Fruit fly (Drosophila melanogaster) whole organism, embryonic: ENCODE measurements around the gene lectin-33A.

Source experiments
- Bdp1 ChIP-seq: fragments of 200-800 bp; sonication (Bioruptor generic); optimal IDR thresholded peaks from 3 replicates; lab custom pipeline; 2016; ENCODE audit warnings: missing biosample characterization, missing genetic modification characterization
- Blimp-1 ChIP-seq: fragments of 200-800 bp; sonication (Bioruptor generic); optimal IDR thresholded peaks from 3 replicates; lab custom pipeline; 2018; ENCODE audit warnings: missing biosample characterization, missing genetic modification characterization, mild to moderate bottlenecking, moderate library complexity, missing genetic modification reagents
- BtbVII ChIP-seq: fragments of 200-800 bp; sonication (Bioruptor generic); optimal IDR thresholded peaks from 3 replicates; lab custom pipeline; 2017; ENCODE audit warnings: missing biosample characterization, mild to moderate bottlenecking, missing genetic modification characterization
- CG10147 ChIP-seq: fragments of 200-800 bp; sonication (Bioruptor generic); optimal IDR thresholded peaks from 2 replicates; lab custom pipeline; 2019; ENCODE audit warnings: missing biosample characterization, mild to moderate bottlenecking, missing genetic modification characterization, moderate library complexity
- CG10366 ChIP-seq: fragments of 200-800 bp; sonication (Bioruptor generic); IDR thresholded peaks from 2 replicates; pipeline ENCODE4 v1.3.6; 2022; ENCODE audit warnings: missing biosample characterization, missing genetic modification characterization
- CG11398 ChIP-seq: fragments of 200-800 bp; sonication (Bioruptor generic); optimal IDR thresholded peaks from 2 replicates; lab custom pipeline; 2016; ENCODE audit warnings: missing biosample characterization, missing genetic modification characterization
- CG12071 ChIP-seq: fragments of 200-800 bp; sonication (Bioruptor generic); optimal IDR thresholded peaks from 3 replicates; lab custom pipeline; 2018; ENCODE audit warnings: missing biosample characterization, mild to moderate bottlenecking, missing genetic modification characterization
- CG13296 ChIP-seq: fragments of 200-800 bp; sonication (Bioruptor generic); optimal IDR thresholded peaks from 3 replicates; lab custom pipeline; 2018; ENCODE audit warnings: missing biosample characterization, mild to moderate bottlenecking, missing genetic modification characterization
- CG13424 ChIP-seq: fragments of 200-800 bp; sonication (Bioruptor generic); optimal IDR thresholded peaks from 2 replicates; lab custom pipeline; 2019; ENCODE audit warnings: missing biosample characterization, mild to moderate bottlenecking, missing genetic modification characterization, moderate library complexity
- CG17186 ChIP-seq: fragments of 200-800 bp; sonication (Bioruptor generic); optimal IDR thresholded peaks from 3 replicates; lab custom pipeline; 2017; ENCODE audit warnings: missing biosample characterization, missing genetic modification reagents, missing genetic modification characterization
- CG1832 ChIP-seq: fragments of 200-800 bp; sonication (Bioruptor generic); optimal IDR thresholded peaks from 2 replicates; lab custom pipeline; 2017; ENCODE audit warnings: missing biosample characterization, mild to moderate bottlenecking, missing genetic modification characterization, inconsistent platforms
- CG30431 ChIP-seq: fragments of 200-800 bp; sonication (Bioruptor generic); optimal IDR thresholded peaks from 2 replicates; lab custom pipeline; 2017; ENCODE audit warnings: missing biosample characterization, missing genetic modification characterization
- CG33213 ChIP-seq: fragments of 200-800 bp; sonication (Bioruptor generic); optimal IDR thresholded peaks from 3 replicates; lab custom pipeline; 2016; ENCODE audit warnings: missing biosample characterization, missing genetic modification characterization
- CG6689 ChIP-seq: fragments of 200-800 bp; sonication (Bioruptor generic); IDR thresholded peaks from 2 replicates; pipeline ENCODE4 v1.3.6; 2022; ENCODE audit warnings: missing biosample characterization, missing genetic modification characterization
- CG9727 ChIP-seq: fragments of 200-800 bp; sonication (Bioruptor generic); optimal IDR thresholded peaks from 3 replicates; lab custom pipeline; 2017; ENCODE audit warnings: missing biosample characterization, mild to moderate bottlenecking, missing genetic modification characterization
- D19A ChIP-seq: fragments of 200-800 bp; optimal IDR thresholded peaks from 3 replicates; lab custom pipeline; 2019; ENCODE audit warnings: missing biosample characterization, mild to moderate bottlenecking, missing genetic modification characterization, moderate library complexity
- D19B ChIP-seq: fragments of 200-800 bp; sonication (Bioruptor generic); optimal IDR thresholded peaks from 2 replicates; lab custom pipeline; 2017; ENCODE audit warnings: missing biosample characterization, mild to moderate bottlenecking, missing genetic modification characterization
- Eip74EF ChIP-seq, 2 experiments: fragments of 200-800 bp in 1 of 2; fragments of >200 bp in 1 of 2; sonication (Bioruptor generic) in 1 of 2; optimal IDR thresholded peaks; 2 replicates each; lab custom pipeline; 2017 to 2019; ENCODE audit warnings: missing biosample characterization in 2 of 2, missing genetic modification characterization in 2 of 2, mild to moderate bottlenecking in 1 of 2, moderate library complexity in 1 of 2
- Ets65A ChIP-seq: fragments of 200-800 bp; sonication (Bioruptor generic); peaks from one replicate; lab custom pipeline; 2016; ENCODE audit warnings: missing biosample characterization, missing genetic modification characterization
- Fer1 ChIP-seq: fragments of 200-800 bp; sonication (Bioruptor generic); optimal IDR thresholded peaks from 2 replicates; lab custom pipeline; 2017; ENCODE audit warnings: missing biosample characterization, mild to moderate bottlenecking, missing genetic modification characterization
- GATAe ChIP-seq: fragments of 200-800 bp; sonication (Bioruptor generic); conservative IDR thresholded peaks from 2 replicates; pipeline ENCODE4 v1.3.6; 2022; ENCODE audit warnings: missing biosample characterization, missing genetic modification characterization
- H15 ChIP-seq: fragments of 200-800 bp; sonication (Bioruptor generic); IDR thresholded peaks from 3 replicates; pipeline ENCODE4 v1.3.6; 2022; ENCODE audit warnings: missing biosample characterization, missing genetic modification characterization
- Med ChIP-seq: fragments of 200-800 bp; sonication (Bioruptor generic); peaks from one replicate; lab custom pipeline; 2016; ENCODE audit warnings: missing biosample characterization, missing genetic modification characterization, mild to moderate bottlenecking, inconsistent platforms, moderate library complexity
- NfI ChIP-seq: fragments of 200-800 bp; sonication (Bioruptor generic); optimal IDR thresholded peaks from 3 replicates; lab custom pipeline; 2018; ENCODE audit warnings: missing biosample characterization, mild to moderate bottlenecking, missing genetic modification characterization, moderate library complexity
- TFAM ChIP-seq: fragments of 200-800 bp; sonication (Bioruptor generic); optimal IDR thresholded peaks from 2 replicates; lab custom pipeline; 2017; ENCODE audit warnings: missing biosample characterization, missing genetic modification characterization, inconsistent platforms
- ab ChIP-seq: fragments of 200-800 bp; sonication (Bioruptor generic); optimal IDR thresholded peaks from 2 replicates; lab custom pipeline; 2016; ENCODE audit warnings: missing biosample characterization, missing genetic modification characterization
- ash1 ChIP-seq: fragments of 200-800 bp; sonication (Bioruptor generic); optimal IDR thresholded peaks from 2 replicates; lab custom pipeline; 2018; ENCODE audit warnings: missing biosample characterization, mild to moderate bottlenecking, missing genetic modification characterization
- caup ChIP-seq: fragments of 200-800 bp; sonication (Bioruptor generic); optimal IDR thresholded peaks from 3 replicates; lab custom pipeline; 2017; ENCODE audit warnings: missing biosample characterization, mild to moderate bottlenecking, missing genetic modification characterization, moderate library complexity; ENCODE audit not compliant: severe bottlenecking
- cg ChIP-seq: fragments of 200-800 bp; sonication (Bioruptor generic); optimal IDR thresholded peaks from 3 replicates; lab custom pipeline; 2019; ENCODE audit warnings: missing biosample characterization, mild to moderate bottlenecking, missing genetic modification characterization, moderate library complexity
- dmrt11E ChIP-seq: fragments of 200-800 bp; sonication (Bioruptor generic); optimal IDR thresholded peaks from 3 replicates; lab custom pipeline; 2018; ENCODE audit warnings: missing biosample characterization, mild to moderate bottlenecking, missing genetic modification characterization, moderate library complexity
- gro ChIP-seq: fragments of 200-800 bp; sonication (Bioruptor generic); optimal IDR thresholded peaks from 2 replicates; lab custom pipeline; 2016; ENCODE audit warnings: missing biosample characterization, missing genetic modification characterization
- insv ChIP-seq, 2 experiments: fragments of 200-800 bp; sonication (Bioruptor generic); optimal IDR thresholded peaks; 3 replicates each; lab custom pipeline; 2016 to 2018; ENCODE audit warnings: missing biosample characterization in 2 of 2, missing genetic modification characterization in 2 of 2
- lbe ChIP-seq: fragments of 200-800 bp; sonication (Bioruptor generic); optimal IDR thresholded peaks from 2 replicates; lab custom pipeline; 2016; ENCODE audit warnings: missing biosample characterization, mild to moderate bottlenecking, missing genetic modification characterization
- pan ChIP-seq, 4 experiments: fragments of >200 bp in 3 of 4; fragments of 200-800 bp in 1 of 4; sonication (Bioruptor generic) in 1 of 4; optimal IDR thresholded peaks in 3 of 4; IDR thresholded peaks in 1 of 4; 2 replicates each; pipeline versions ENCODE4 v1.3.6 to Lab custom; 2017 to 2022; ENCODE audit warnings: missing biosample characterization in 2 of 4, missing genetic modification characterization in 2 of 4, mixed read lengths in 1 of 4
- prd ChIP-seq, 3 experiments: fragments of >200 bp in 2 of 3; fragments of 200-800 bp in 1 of 3; sonication (Bioruptor generic) in 1 of 3; optimal IDR thresholded peaks in 2 of 3; IDR thresholded peaks in 1 of 3; 2 replicates in 2 of 3; 3 replicates in 1 of 3; pipeline versions ENCODE4 v1.3.6 to Lab custom; 2017 to 2022; ENCODE audit warnings: missing biosample characterization in 1 of 3, missing genetic modification characterization in 1 of 3
- sens ChIP-seq: fragments of 200-800 bp; sonication (Bioruptor generic); peaks from one replicate; lab custom pipeline; 2016; ENCODE audit warnings: missing biosample characterization, missing genetic modification characterization
- sug ChIP-seq: fragments of 200-800 bp; optimal IDR thresholded peaks from 2 replicates; lab custom pipeline; 2019; ENCODE audit warnings: missing biosample characterization, mild to moderate bottlenecking, missing genetic modification characterization, moderate library complexity
- tap ChIP-seq: fragments of 200-800 bp; optimal IDR thresholded peaks from 3 replicates; lab custom pipeline; 2019; ENCODE audit warnings: missing biosample characterization, mild to moderate bottlenecking, missing genetic modification characterization, moderate library complexity
- ttk ChIP-seq: fragments of 200-800 bp; sonication (Bioruptor generic); IDR thresholded peaks from 2 replicates; pipeline ENCODE4 v2.1.2; 2022; ENCODE audit warnings: missing biosample characterization, missing genetic modification characterization

Gene lectin-33A

DNA sequence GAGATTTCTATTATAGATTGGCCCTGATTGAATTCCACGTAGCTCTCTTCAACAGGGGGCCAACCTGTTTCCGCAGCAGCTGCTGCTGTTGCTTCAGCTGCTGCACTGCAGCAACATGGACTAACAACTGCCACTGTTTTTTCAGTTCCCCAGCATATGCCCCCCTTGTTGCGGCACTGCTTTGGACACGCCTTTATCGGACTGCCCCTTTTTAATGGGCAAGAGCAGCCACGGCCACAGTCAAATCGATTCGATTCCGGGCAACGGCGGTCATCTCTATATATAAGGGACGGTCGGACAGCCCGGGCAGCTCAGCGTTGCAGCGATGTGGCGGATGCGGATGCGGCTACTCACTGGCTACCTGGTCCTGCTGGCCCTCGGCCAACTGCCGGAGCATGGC, 13.4 kb downstream of the lectin-33A start, which contains the start of gene Acp32CD:
Gene Acp32CD (plus strand): TSS at position 301 of the 400 bp plus-strand sequence.
- TF ChIP-seq ab (GFP tag; lab: Kevin White, UChicago) (no peak), TFAM (GFP tag; lab: Kevin White, UChicago) (no peak), GATAe (GFP tag; lab: Robert Waterston, UW) (no peak), Blimp-1 (no peak), D19A (tag; lab: Kevin White, UChicago) (no peak), Ets65A (GFP tag; lab: Kevin White, UChicago) (peak; percentile 35), insv (GFP tag; optimal IDR thresholded peaks at IDR 0.05; lab: Kevin White, UChicago) (no peak), CG12071 (no peak), CG11398 (no peak), H15 (GFP tag; lab: Robert Waterston, UW) (no peak), dmrt11E (no peak), sens (GFP tag; lab: Kevin White, UChicago) (peak; percentile 34), Fer1 (no peak)

DNA sequence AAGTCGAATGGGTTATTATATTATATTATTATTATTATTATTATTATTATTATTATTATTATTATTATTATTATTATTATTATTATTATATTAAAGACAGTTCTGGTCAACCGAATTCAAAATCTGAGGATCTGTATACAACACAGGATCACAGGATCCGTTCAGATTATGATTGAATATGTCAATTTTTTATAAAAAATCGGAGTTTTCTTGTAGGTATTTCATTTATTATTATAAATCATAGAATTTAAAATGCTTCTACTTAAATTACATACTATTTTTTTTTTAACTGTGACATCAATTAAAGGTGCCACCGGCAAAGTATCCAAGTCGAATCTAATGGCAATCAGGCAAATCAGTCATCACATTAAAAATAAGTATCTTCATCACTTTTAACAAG, 14.8 kb downstream of the lectin-33A start, which contains the start of gene CG14913:
Gene CG14913 (plus strand): TSS at position 301 of the 400 bp plus-strand sequence.
- no peak for TF ChIP-seq sug (tag; lab: Kevin White, UChicago)

DNA sequence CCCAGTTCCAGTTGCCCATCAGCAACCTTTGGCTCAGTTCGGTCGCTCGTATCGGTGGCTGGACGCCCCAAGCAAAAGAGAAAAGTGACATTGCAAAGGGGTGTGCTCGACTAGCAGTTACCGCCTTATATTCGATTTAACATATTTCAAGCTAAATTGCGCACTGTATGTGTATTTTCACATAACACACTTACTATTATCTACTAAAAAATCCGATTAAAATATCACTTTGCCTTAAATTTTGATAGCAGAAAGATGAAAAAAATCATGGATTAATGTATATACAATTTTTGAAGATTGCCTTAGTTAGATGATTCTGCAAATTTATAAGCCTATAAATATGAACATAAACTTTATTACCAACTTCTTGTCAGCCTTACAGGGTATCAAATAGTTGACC, 19.7 kb downstream of the lectin-33A start:
- no peak for TF ChIP-seq Blimp-1
- peak; percentile 11 for TF ChIP-seq Ets65A (GFP tag; lab: Kevin White, UChicago)
- TF ChIP-seq D19B: peak; percentile 61

DNA sequence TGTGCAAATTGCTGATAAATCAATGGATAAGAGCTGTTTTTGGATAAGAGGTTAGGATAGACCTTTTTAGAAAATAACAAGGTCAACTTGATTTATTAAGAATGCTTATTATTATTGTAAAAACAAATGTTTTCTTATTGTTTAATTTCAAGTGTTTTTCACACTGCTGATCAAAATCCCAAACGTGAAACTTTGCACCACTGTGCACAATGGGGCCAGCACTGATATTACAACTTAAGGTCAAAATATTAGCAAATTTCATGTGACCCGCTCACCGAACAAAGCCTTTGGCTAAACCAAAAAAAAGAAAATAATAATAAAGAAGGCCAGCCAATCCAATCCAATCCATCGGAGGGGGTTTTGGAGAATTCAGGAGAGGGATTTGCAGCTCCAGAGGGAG, 20.9 kb downstream of the lectin-33A start:
- no peak for TF ChIP-seq pan (optimal IDR thresholded peaks at IDR 0.05; lab: Kevin White, UChicago)
- no peak for TF ChIP-seq pan (GFP tag; optimal IDR thresholded peaks at IDR 0.05 in 1 of 2, IDR thresholded peaks at IDR 0.05 in 1 of 2)
- TF ChIP-seq lbe: no peak
- TF ChIP-seq caup: no peak
- TF ChIP-seq ttk (GFP tag; lab: Robert Waterston, UW): no peak
- TF ChIP-seq CG13424 (tag; lab: Kevin White, UChicago): no peak
- TF ChIP-seq ab (GFP tag; lab: Kevin White, UChicago): no peak
- TF ChIP-seq prd (optimal IDR thresholded peaks at IDR 0.05; lab: Kevin White, UChicago): no peak
- TF ChIP-seq prd (GFP tag; IDR thresholded peaks at IDR 0.05; lab: Robert Waterston, UW): peak; percentile 21; the same call in 1 of the 3 replicates
- TF ChIP-seq CG17186 (GFP tag; lab: Kevin White, UChicago): no peak
- no peak for TF ChIP-seq gro (GFP tag; lab: Kevin White, UChicago)
- no peak for TF ChIP-seq Bdp1 (GFP tag; lab: Kevin White, UChicago)
- no peak for TF ChIP-seq Eip74EF (GFP tag; optimal IDR thresholded peaks at IDR 0.05; lab: Kevin White, UChicago)
- no peak for TF ChIP-seq ash1
- no peak for TF ChIP-seq cg (GFP tag; lab: Kevin White, UChicago)
- no peak for TF ChIP-seq CG1832
- TF ChIP-seq CG30431: no peak
- no peak for TF ChIP-seq CG33213
- no peak for TF ChIP-seq CG6689 (GFP tag; lab: Robert Waterston, UW)
- no peak for TF ChIP-seq CG13296 (GFP tag; lab: Kevin White, UChicago)
- TF ChIP-seq CG9727 (GFP tag; lab: Kevin White, UChicago): no peak
- peak; percentile 60 for TF ChIP-seq sens (GFP tag; lab: Kevin White, UChicago)
- TF ChIP-seq NfI (GFP tag; lab: Kevin White, UChicago): no peak
- TF ChIP-seq Med (GFP tag; lab: Kevin White, UChicago): peak; percentile 39
- TF ChIP-seq tap: no peak
- no peak for TF ChIP-seq CG10147 (GFP tag; lab: Kevin White, UChicago)
- TF ChIP-seq BtbVII (GFP tag; lab: Kevin White, UChicago): no peak
- no peak for TF ChIP-seq CG10366
- TF ChIP-seq, all 482 proteins: peak for 3
